Fruit fly (Drosophila melanogaster): ENCODE results near the gene CG9626.

DNA sequence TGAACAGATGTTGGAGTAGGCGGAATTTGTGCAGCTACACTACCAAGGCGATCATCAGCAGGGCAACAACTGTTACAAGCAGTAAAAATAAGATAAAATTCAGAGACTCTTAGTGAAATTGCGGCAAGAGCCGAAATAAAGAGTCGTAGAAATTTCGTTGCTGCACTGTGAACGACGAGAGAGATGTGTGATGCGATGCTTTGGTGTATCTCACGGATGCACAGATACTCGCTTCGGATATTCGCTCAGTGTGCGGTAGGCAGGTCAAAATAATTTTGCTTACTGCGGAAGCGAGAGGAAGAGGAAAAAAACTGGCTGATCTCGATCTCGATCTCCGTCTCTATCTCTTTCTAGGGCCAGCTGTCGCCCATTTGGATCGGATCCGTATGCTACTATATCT, 12.0 kb downstream of the CG9626 start:
- TF ChIP-seq pan (optimal IDR thresholded peaks at IDR 0.05) (no peak), EcR (GFP tag; optimal IDR thresholded peaks at IDR 0.05) (no peak), usp (GFP tag; optimal IDR thresholded peaks at IDR 0.05) (no peak), psq (optimal IDR thresholded peaks at IDR 0.05) (no peak), CG8478 (optimal IDR thresholded peaks at IDR 0.05) (no peak), Dll (optimal IDR thresholded peaks at IDR 0.05) (no peak)

Data from whole organism.